Fruit fly (Drosophila melanogaster): ENCODE measurements around the gene CG31606.
A peak's percentile ranks its signal among the peaks of the same experiment; 100 is the strongest.

- TF ChIP-seq Dfd (GFP tag; optimal IDR thresholded peaks at IDR 0.05) (no peak), fru (GFP tag; optimal IDR thresholded peaks at IDR 0.05) (no peak), CG9705 (GFP tag; optimal IDR thresholded peaks at IDR 0.05) (no peak), ey (GFP tag; optimal IDR thresholded peaks at IDR 0.05) (no peak), lola (GFP tag; optimal IDR thresholded peaks at IDR 0.05) (no peak), rgr (GFP tag; optimal IDR thresholded peaks at IDR 0.05) (no peak), pan (optimal IDR thresholded peaks at IDR 0.05) (peak; percentile 83), Hnf4 (GFP tag; optimal IDR thresholded peaks at IDR 0.05) (no peak), sv (GFP tag; optimal IDR thresholded peaks at IDR 0.05) (no peak), br (GFP tag; optimal IDR thresholded peaks at IDR 0.05) (no peak), Vsx2 (GFP tag; optimal IDR thresholded peaks at IDR 0.05; ENCODE audit: partially characterized antibody) (no peak), h (GFP tag; optimal IDR thresholded peaks at IDR 0.05) (no peak), tai (GFP tag; optimal IDR thresholded peaks at IDR 0.05) (no peak), foxo (GFP tag; optimal IDR thresholded peaks at IDR 0.05) (no peak)
Observed at dm6 chr2L:8103073-8103472, 44.3 kb upstream of the CG31606 start.

Measured in whole organism, wandering third instar larva.